Fruit fly (Drosophila melanogaster): ENCODE measurements around the gene Mayo.

Gene Mayo

dm6 chr3R:31060708-31061625, 48.0 kb downstream of the Mayo start, which contains the start of gene dco (continued):
- TF ChIP-seq CG4854 (GFP tag; optimal IDR thresholded peaks at IDR 0.05) (peak; percentile 67), Ssrp (tag; optimal IDR thresholded peaks at IDR 0.05) (peak; percentile 18), Kr (GFP tag; optimal IDR thresholded peaks at IDR 0.05) (no peak), CG11560 (tag; IDR thresholded peaks at IDR 0.05) (peak; percentile 83), wor (GFP tag; IDR thresholded peaks at IDR 0.05) (peak; percentile 50; the same call in 1 of the 2 replicates)

- peak; percentile 37; the same call in 1 of the 2 replicates for TF ChIP-seq CG14441 (GFP tag; IDR thresholded peaks at IDR 0.05)
- peak; percentile 87 for TF ChIP-seq Med (GFP tag)
- no peak for TF ChIP-seq CG9797 (GFP tag; optimal IDR thresholded peaks at IDR 0.05)
- peak; percentile 13; the same call in 1 of the 3 replicates for TF ChIP-seq B-H1 (GFP tag; IDR thresholded peaks at IDR 0.05)
- peak; percentile 43 for TF ChIP-seq CG11504 (tag; optimal IDR thresholded peaks at IDR 0.05)
- TF ChIP-seq CG9817 (tag; optimal IDR thresholded peaks at IDR 0.05) = peak; percentile 23
- TF ChIP-seq CG1792 (GFP tag; optimal IDR thresholded peaks at IDR 0.05) = no peak
- no peak for TF ChIP-seq CG31224 (GFP tag; IDR thresholded peaks at IDR 0.05)
- TF ChIP-seq CG2678 (tag; optimal IDR thresholded peaks at IDR 0.05) = peak; percentile 40
- TF ChIP-seq E2f2 (GFP tag; IDR thresholded peaks at IDR 0.05) = no peak
- TF ChIP-seq CG11456 (GFP tag; IDR thresholded peaks at IDR 0.05) = no peak
- no peak for TF ChIP-seq corto (GFP tag; optimal IDR thresholded peaks at IDR 0.05)
- TF ChIP-seq Spps (tag; optimal IDR thresholded peaks at IDR 0.05) = no peak
- TF ChIP-seq sug (tag; optimal IDR thresholded peaks at IDR 0.05) = peak; percentile 15
- TF ChIP-seq CG1233 (GFP tag; optimal IDR thresholded peaks at IDR 0.05) = no peak
- no peak for TF ChIP-seq twi (tag; optimal IDR thresholded peaks at IDR 0.05)
- no peak for TF ChIP-seq CTCF (GFP tag; optimal IDR thresholded peaks at IDR 0.05)
- TF ChIP-seq bowl (GFP tag; IDR thresholded peaks at IDR 0.05) = no peak
- TF ChIP-seq br (optimal IDR thresholded peaks at IDR 0.05) = no peak
- 0 out of 2 replicates have a peak, but pooled peaks have one; percentile 32 for TF ChIP-seq CG5953 (GFP tag; IDR thresholded peaks at IDR 0.05)
- TF ChIP-seq CG11695 (GFP tag; IDR thresholded peaks at IDR 0.05) = peak; percentile 46; the same call in 1 of the 3 replicates
- TF ChIP-seq BEAF-32 (GFP tag; optimal IDR thresholded peaks at IDR 0.05) = no peak
- TF ChIP-seq dysf (GFP tag; IDR thresholded peaks at IDR 0.05) = no peak
- no peak for TF ChIP-seq stwl (tag; optimal IDR thresholded peaks at IDR 0.05)
- no peak for TF ChIP-seq CG2202 (tag; optimal IDR thresholded peaks at IDR 0.05)
- TF ChIP-seq H15 (GFP tag; IDR thresholded peaks at IDR 0.05) = peak; percentile 27; the same call in 1 of the 3 replicates
- peak; percentile 42 for TF ChIP-seq lab (GFP tag; optimal IDR thresholded peaks at IDR 0.05)
- no peak for TF ChIP-seq vfl (GFP tag; optimal IDR thresholded peaks at IDR 0.05)
- TF ChIP-seq Fer2 (tag; optimal IDR thresholded peaks at IDR 0.05) = no peak
- TF ChIP-seq CG11723 (GFP tag; optimal IDR thresholded peaks at IDR 0.05) = no peak
- peak; percentile 32 for TF ChIP-seq disco-r (GFP tag; optimal IDR thresholded peaks at IDR 0.05)
- TF ChIP-seq Bdp1 (GFP tag; optimal IDR thresholded peaks at IDR 0.05) = peak; percentile 31
- 0 out of 2 replicates have a peak, but pooled peaks have one; percentile 32 for TF ChIP-seq ranshi (GFP tag; IDR thresholded peaks at IDR 0.05)
- TF ChIP-seq D19A (tag; optimal IDR thresholded peaks at IDR 0.05) = no peak
- no peak for TF ChIP-seq MTF-1 (GFP tag; optimal IDR thresholded peaks at IDR 0.05; ENCODE audit: borderline replicate concordance)
- TF ChIP-seq tin (GFP tag; optimal IDR thresholded peaks at IDR 0.05) = peak; percentile 26
- TF ChIP-seq Max (GFP tag; optimal IDR thresholded peaks at IDR 0.05) = no peak
- no peak for TF ChIP-seq CG30403 (GFP tag; optimal IDR thresholded peaks at IDR 0.05)
- peak; percentile 30; the same call in 1 of the 2 replicates for TF ChIP-seq slbo (GFP tag; IDR thresholded peaks at IDR 0.05)
- TF ChIP-seq Nf-YA (GFP tag; IDR thresholded peaks at IDR 0.05) = no peak
- TF ChIP-seq HHEX (GFP tag; optimal IDR thresholded peaks at IDR 0.05) = peak; percentile 60
Measured at dm6 chr3R:31059807-31060707, 48.9 kb downstream of the Mayo start.

All from whole organism, embryonic.